Worm (Caenorhabditis elegans) whole organism, young adult: ENCODE results near the gene Y43F8B.15.

Source experiments
- ama-1 ChIP-seq, 3 experiments: fragments of 150-350 bp in 1 of 3; sonication (generic microtip) in 2 of 3; optimal IDR thresholded peaks; 2 replicates each; lab custom pipeline; 2014 to 2018; ENCODE audit warnings: missing biosample characterization in 2 of 3, missing genetic modification characterization in 2 of 3, missing genetic modification reagents in 2 of 3
- attf-3 ChIP-seq: fragments of 200-800 bp; sonication (Bioruptor generic); conservative IDR thresholded peaks from 2 replicates; pipeline ENCODE4 v1.3.6; 2022; ENCODE audit warnings: missing genetic modification reagents, missing genetic modification characterization, missing compliant biosample characterization
- dpff-1 ChIP-seq: sonication (generic microtip); optimal IDR thresholded peaks from 2 replicates; lab custom pipeline; 2017; ENCODE audit warnings: mild to moderate bottlenecking, missing genetic modification characterization, missing compliant biosample characterization
- tbp1 ChIP-seq: fragments of 200-800 bp; sonication (Bioruptor generic); optimal IDR thresholded peaks from 2 replicates; lab custom pipeline; 2018; ENCODE audit warnings: mild to moderate bottlenecking, missing genetic modification characterization, missing compliant biosample characterization

DNA sequence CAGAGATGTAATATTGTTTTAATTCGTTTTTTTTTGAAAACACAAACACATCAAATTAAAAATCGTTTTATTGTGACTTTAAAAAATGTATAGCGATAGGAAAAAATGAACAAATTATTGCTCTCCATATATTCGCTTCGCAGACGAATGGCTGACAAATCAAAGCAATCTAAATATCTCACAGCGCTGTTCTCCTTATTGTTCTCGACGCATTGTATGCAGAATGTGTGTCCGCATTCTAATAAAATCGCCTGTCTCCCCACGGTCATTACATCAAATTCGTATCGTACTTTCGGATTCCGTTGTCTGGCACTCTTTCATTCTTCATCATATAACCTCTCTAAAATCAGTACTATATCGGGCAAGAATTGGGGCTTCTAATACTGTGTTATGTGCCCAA lies 15.9 kb upstream of the Y43F8B.15 start, which contains the start of gene Y43F8B.9:
- TF ChIP-seq tbp1, result no peak
- no peak for TF ChIP-seq dpff-1 (tag; lab: Kevin White, UChicago)
- TF ChIP-seq ama-1 (optimal IDR thresholded peaks at IDR 0.05; lab: Kevin White, UChicago), result no peak
- TF ChIP-seq ama-1 (GFP tag; optimal IDR thresholded peaks at IDR 0.05; lab: Kevin White, UChicago), result no peak
- TF ChIP-seq attf-3 (GFP tag; lab: Robert Waterston, UW), result no peak
